Worm (Caenorhabditis elegans) whole organism, L3 larva: ENCODE data around the gene F59A6.3.
A peak's percentile ranks its signal among the peaks of the same experiment; 100 is the strongest.

Experiments
- egl-27 ChIP-seq: sonication (generic microtip); optimal IDR thresholded peaks from 4 replicates; lab custom pipeline; 2017; ENCODE audit warnings: missing biosample characterization, missing genetic modification reagents, missing genetic modification characterization
- nhr-25 ChIP-seq: sonication (generic microtip); optimal IDR thresholded peaks from 2 replicates; lab custom pipeline; 2017; ENCODE audit warnings: missing biosample characterization, missing genetic modification characterization

- TF ChIP-seq nhr-25 (tag; lab: Kevin White, UChicago), result peak; percentile 75
- TF ChIP-seq egl-27 (tag; lab: Kevin White, UChicago), result no peak
These were observed 13.4 kb downstream of the F59A6.3 start for ce11 chrII:5021518-5021917.
